Worm (Caenorhabditis elegans) whole organism, L1 larva: ENCODE data around the gene C46F11.5.

Source experiments
- C16A3.4 ChIP-seq: fragments of 150-350 bp; optimal IDR thresholded peaks from 2 replicates; lab custom pipeline; 2014; ENCODE audit warnings: missing biosample characterization, missing genetic modification characterization
- F16B12.6 ChIP-seq: fragments of 150-350 bp; optimal IDR thresholded peaks from 2 replicates; lab custom pipeline; 2014; ENCODE audit warnings: missing biosample characterization, missing genetic modification characterization
- aha-1 ChIP-seq: fragments of 150-350 bp; optimal IDR thresholded peaks from 2 replicates; lab custom pipeline; 2014; ENCODE audit warnings: missing biosample characterization, missing genetic modification characterization
- alr-1 ChIP-seq: fragments of 200-800 bp; sonication (Bioruptor generic); optimal IDR thresholded peaks from 2 replicates; lab custom pipeline; 2018; ENCODE audit warnings: borderline replicate concordance, mild to moderate bottlenecking, missing genetic modification characterization, missing compliant biosample characterization
- aly-2 ChIP-seq: fragments of 150-350 bp; optimal IDR thresholded peaks from 2 replicates; lab custom pipeline; 2014; ENCODE audit warnings: missing biosample characterization, missing genetic modification characterization
- ceh-63 ChIP-seq: fragments of 200-800 bp; sonication (Bioruptor generic); optimal IDR thresholded peaks from 2 replicates; lab custom pipeline; 2018; ENCODE audit warnings: mild to moderate bottlenecking, missing genetic modification characterization, missing compliant biosample characterization
- ces-1 ChIP-seq: fragments of 150-350 bp; optimal IDR thresholded peaks from 2 replicates; lab custom pipeline; 2014; ENCODE audit warnings: missing biosample characterization, missing genetic modification reagents, missing genetic modification characterization
- dpl-1 ChIP-seq, 3 experiments: fragments of 150-350 bp in 2 of 3; sonication (generic microtip) in 1 of 3; optimal IDR thresholded peaks; 2 replicates each; lab custom pipeline; 2014 to 2017; ENCODE audit warnings: missing biosample characterization in 3 of 3, missing genetic modification characterization in 3 of 3, missing genetic modification reagents in 3 of 3
- dsc-1 ChIP-seq: sonication (generic microtip); optimal IDR thresholded peaks from 2 replicates; lab custom pipeline; 2016; ENCODE audit warnings: mild to moderate bottlenecking, missing genetic modification characterization, missing compliant biosample characterization
- efl-3 ChIP-seq: fragments of 200-800 bp; sonication (Bioruptor generic); optimal IDR thresholded peaks from 2 replicates; lab custom pipeline; 2018; ENCODE audit warnings: mild to moderate bottlenecking, missing genetic modification characterization, missing compliant biosample characterization
- egl-27 ChIP-seq, 2 experiments: fragments of 150-350 bp in 1 of 2; sonication (generic microtip); optimal IDR thresholded peaks; 3 replicates each; lab custom pipeline; 2017 to 2018; ENCODE audit warnings: missing biosample characterization in 2 of 2, missing genetic modification characterization in 2 of 2, missing genetic modification reagents in 2 of 2
- elt-3 ChIP-seq, 6 experiments: fragments of 150-350 bp in 1 of 6; sonication (generic microtip); optimal IDR thresholded peaks; 2 replicates each; lab custom pipeline; 2017 to 2018; ENCODE audit warnings: missing biosample characterization in 6 of 6, missing genetic modification characterization in 6 of 6, inconsistent platforms in 1 of 6
- fkh-4 ChIP-seq: sonication (generic microtip); optimal IDR thresholded peaks from 2 replicates; lab custom pipeline; 2016; ENCODE audit warnings: missing compliant biosample characterization, missing genetic modification characterization, borderline replicate concordance
- fkh-8 ChIP-seq: sonication (generic microtip); optimal IDR thresholded peaks from 2 replicates; lab custom pipeline; 2016; ENCODE audit warnings: mild to moderate bottlenecking, missing genetic modification characterization, missing compliant biosample characterization
- hlh-17 ChIP-seq: fragments of 200-800 bp; sonication (Bioruptor generic); optimal IDR thresholded peaks from 2 replicates; lab custom pipeline; 2018; ENCODE audit warnings: missing genetic modification characterization, mild to moderate bottlenecking, missing compliant biosample characterization, moderate library complexity, borderline replicate concordance
- hlh-4 ChIP-seq: sonication (generic microtip); optimal IDR thresholded peaks from 2 replicates; lab custom pipeline; 2016; ENCODE audit warnings: mild to moderate bottlenecking, missing genetic modification characterization, missing compliant biosample characterization
- hpl-2 ChIP-seq: fragments of 150-350 bp; optimal IDR thresholded peaks from 2 replicates; lab custom pipeline; 2014; ENCODE audit warnings: missing biosample characterization, missing genetic modification reagents, missing genetic modification characterization
- isw-1 ChIP-seq: fragments of 200-800 bp; sonication (Bioruptor generic); IDR thresholded peaks from 2 replicates; pipeline ENCODE4 v1.3.6; 2022; ENCODE audit warnings: missing genetic modification characterization, missing compliant biosample characterization
- jun-1 ChIP-seq: fragments of 150-350 bp; optimal IDR thresholded peaks from 2 replicates; lab custom pipeline; 2014; ENCODE audit warnings: missing biosample characterization, missing genetic modification reagents, missing genetic modification characterization
- lin-13 ChIP-seq: fragments of 150-350 bp; optimal IDR thresholded peaks from 2 replicates; lab custom pipeline; 2014; ENCODE audit warnings: missing biosample characterization, missing genetic modification reagents, missing genetic modification characterization
- lin-39 ChIP-seq: fragments of 150-350 bp; optimal IDR thresholded peaks from 2 replicates; lab custom pipeline; 2014; ENCODE audit warnings: missing biosample characterization, missing genetic modification reagents, missing genetic modification characterization
- lir-3 ChIP-seq: sonication (generic microtip); optimal IDR thresholded peaks from 2 replicates; lab custom pipeline; 2016; ENCODE audit warnings: mild to moderate bottlenecking, missing genetic modification characterization, moderate library complexity, missing compliant biosample characterization; ENCODE audit not compliant: poor library complexity
- lsy-2 ChIP-seq, 2 experiments: fragments of 150-350 bp; optimal IDR thresholded peaks; 2 replicates each; lab custom pipeline; 2014; ENCODE audit warnings: missing biosample characterization in 2 of 2, missing genetic modification characterization in 2 of 2
- mep-1 ChIP-seq: fragments of 150-350 bp; optimal IDR thresholded peaks from 2 replicates; lab custom pipeline; 2014; ENCODE audit warnings: missing biosample characterization, missing genetic modification characterization
- nhr-11 ChIP-seq: fragments of 150-350 bp; optimal IDR thresholded peaks from 2 replicates; lab custom pipeline; 2014; ENCODE audit warnings: missing biosample characterization, missing genetic modification characterization
- nhr-12 ChIP-seq: sonication (generic microtip); optimal IDR thresholded peaks from 2 replicates; lab custom pipeline; 2017; ENCODE audit warnings: missing biosample characterization, missing genetic modification characterization
- nhr-19 ChIP-seq: fragments of 200-800 bp; sonication (Bioruptor generic); conservative IDR thresholded peaks from 2 replicates; pipeline ENCODE4 v1.3.6; 2022; ENCODE audit warnings: missing genetic modification characterization, missing compliant biosample characterization
- nhr-47 ChIP-seq: sonication (generic microtip); optimal IDR thresholded peaks from 2 replicates; lab custom pipeline; 2016; ENCODE audit warnings: mild to moderate bottlenecking, missing genetic modification characterization, moderate library complexity, missing compliant biosample characterization
- nhr-71 ChIP-seq: sonication (generic microtip); optimal IDR thresholded peaks from 2 replicates; lab custom pipeline; 2016; ENCODE audit warnings: mild to moderate bottlenecking, missing genetic modification characterization, moderate library complexity, missing compliant biosample characterization
- nhr-77 ChIP-seq: fragments of 150-350 bp; optimal IDR thresholded peaks from 2 replicates; lab custom pipeline; 2014; ENCODE audit warnings: missing biosample characterization, missing genetic modification characterization
- nhr-85 ChIP-seq: sonication (generic microtip); peaks from one replicate; lab custom pipeline; 2016; ENCODE audit warnings: missing genetic modification characterization, inconsistent platforms, missing compliant biosample characterization
- pag-3 ChIP-seq: sonication (generic microtip); optimal IDR thresholded peaks from 2 replicates; lab custom pipeline; 2017; ENCODE audit warnings: missing genetic modification characterization, mild to moderate bottlenecking, missing compliant biosample characterization, antibody characterized with exemption, borderline replicate concordance; ENCODE audit not compliant: insufficient read depth
- pax-3 ChIP-seq: fragments of 200-800 bp; sonication (Bioruptor generic); optimal IDR thresholded peaks from 2 replicates; lab custom pipeline; 2018; ENCODE audit warnings: mild to moderate bottlenecking, missing genetic modification characterization, moderate library complexity, missing compliant biosample characterization
- pqm-1 ChIP-seq: sonication (generic microtip); optimal IDR thresholded peaks from 3 replicates; lab custom pipeline; 2017; ENCODE audit warnings: missing biosample characterization, missing genetic modification characterization
- rnt-1 ChIP-seq: sonication (generic microtip); optimal IDR thresholded peaks from 2 replicates; lab custom pipeline; 2016; ENCODE audit warnings: mild to moderate bottlenecking, missing genetic modification characterization, moderate library complexity, missing compliant biosample characterization
- snpc-4 ChIP-seq: fragments of 150-350 bp; optimal IDR thresholded peaks from 2 replicates; lab custom pipeline; 2014; ENCODE audit warnings: missing biosample characterization, missing genetic modification characterization
- snu-23 ChIP-seq: sonication (generic microtip); optimal IDR thresholded peaks from 2 replicates; lab custom pipeline; 2016; ENCODE audit warnings: missing genetic modification characterization, missing compliant biosample characterization
- sox-4 ChIP-seq: sonication (generic microtip); optimal IDR thresholded peaks from 2 replicates; lab custom pipeline; 2016; ENCODE audit warnings: missing genetic modification characterization, missing compliant biosample characterization
- sptf-1 ChIP-seq: fragments of 150-350 bp; optimal IDR thresholded peaks from 2 replicates; lab custom pipeline; 2014; ENCODE audit warnings: missing biosample characterization, missing genetic modification characterization
- sup-37 ChIP-seq: fragments of 200-800 bp; sonication (Bioruptor generic); optimal IDR thresholded peaks from 2 replicates; lab custom pipeline; 2018; ENCODE audit warnings: mild to moderate bottlenecking, missing genetic modification characterization, missing compliant biosample characterization
- unc-130 ChIP-seq: fragments of 150-350 bp; optimal IDR thresholded peaks from 2 replicates; lab custom pipeline; 2017; ENCODE audit warnings: missing biosample characterization, missing genetic modification characterization, inconsistent platforms
- unc-30 ChIP-seq: sonication (generic microtip); optimal IDR thresholded peaks from 2 replicates; lab custom pipeline; 2017; ENCODE audit warnings: missing biosample characterization, missing genetic modification characterization
- unc-62 ChIP-seq: fragments of 150-350 bp; optimal IDR thresholded peaks from 2 replicates; lab custom pipeline; 2014; ENCODE audit warnings: missing biosample characterization, missing genetic modification reagents, missing genetic modification characterization
- unc-86 ChIP-seq: sonication (generic microtip); optimal IDR thresholded peaks from 2 replicates; lab custom pipeline; 2016; ENCODE audit warnings: missing genetic modification characterization, missing compliant biosample characterization
- vab-15 ChIP-seq: sonication (generic microtip); optimal IDR thresholded peaks from 2 replicates; lab custom pipeline; 2017; ENCODE audit warnings: missing genotype, mild to moderate bottlenecking, missing genetic modification characterization, missing compliant biosample characterization
- ztf-11 ChIP-seq, 2 experiments: sonication (generic microtip); optimal IDR thresholded peaks; 2 replicates each; lab custom pipeline; 2016 to 2017; ENCODE audit warnings: missing genetic modification characterization in 2 of 2, missing biosample characterization in 1 of 2, missing compliant biosample characterization in 1 of 2
- ztf-4 ChIP-seq: fragments of 150-350 bp; optimal IDR thresholded peaks from 2 replicates; lab custom pipeline; 2014; ENCODE audit warnings: missing biosample characterization, missing genetic modification characterization

The C46F11.5 gene

ce11 chrIII:3652964-3653363 is 4.4 kb downstream of the C46F11.5 start:
- TF ChIP-seq dsc-1 (tag; lab: Kevin White, UChicago) (no peak), nhr-85 (tag; lab: Kevin White, UChicago) (peak; percentile 11), hlh-17 (GFP tag; lab: Kevin White, UChicago) (no peak)

- no peak for TF ChIP-seq lin-13
- no peak for TF ChIP-seq hpl-2 (GFP tag; lab: Kevin White, UChicago)
- TF ChIP-seq pqm-1 = no peak
These were observed 5.0 kb downstream of the C46F11.5 start for ce11 chrIII:3652427-3652826.

DNA sequence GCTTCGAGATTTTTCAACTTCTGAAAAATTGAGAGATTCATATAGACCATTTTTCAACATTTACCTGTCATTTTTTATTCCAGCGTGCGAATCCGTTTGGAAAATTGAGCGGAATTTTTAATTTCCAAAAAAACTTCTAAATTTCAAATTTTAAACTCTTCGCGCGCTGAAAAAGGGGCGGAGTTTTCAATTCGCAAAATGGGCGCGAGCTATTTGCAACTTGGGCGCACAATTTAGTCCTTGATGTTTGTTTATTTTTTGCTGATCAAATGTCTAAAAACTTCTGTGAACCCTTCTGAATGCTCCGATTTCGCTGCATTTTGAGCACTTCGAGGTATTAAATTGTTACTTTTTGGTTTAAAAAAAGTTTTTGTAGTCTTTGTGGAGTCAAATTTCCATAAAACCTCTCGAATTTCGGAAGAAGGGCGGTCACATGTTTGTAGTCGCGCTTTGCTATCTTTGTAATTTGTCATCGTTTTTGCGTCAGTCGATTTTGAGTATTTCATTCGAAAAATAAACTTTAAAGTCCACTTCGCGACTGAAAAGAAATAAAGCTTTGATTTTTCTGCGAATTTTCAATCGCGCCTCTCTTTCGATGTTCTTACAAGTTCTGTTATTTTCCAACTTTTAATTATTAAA is 6.6 kb downstream of the C46F11.5 start, which contains the start of the genes madf-8 and gsr-1:
Gene madf-8 (minus strand): TSS at position 156 of the 639 bp plus-strand sequence.
Gene gsr-1 (plus strand): TSS at position 231 of the 639 bp plus-strand sequence.
- TF ChIP-seq nhr-19 (GFP tag; lab: Robert Waterston, UW) (peak; percentile 62), hpl-2 (GFP tag; lab: Kevin White, UChicago) (no peak), nhr-11 (tag; lab: Kevin White, UChicago) (peak; percentile 8), snu-23 (peak; percentile 59), aha-1 (no peak), unc-62 (GFP tag; lab: Kevin White, UChicago) (no peak), ztf-11 (tag; optimal IDR thresholded peaks at IDR 0.05; lab: Kevin White, UChicago) (peak in 1 of 2 experiments; percentile 26), hlh-4 (no peak), sox-4 (tag; lab: Kevin White, UChicago) (no peak), lin-39 (tag; lab: Kevin White, UChicago) (peak; percentile 54), sptf-1 (tag; lab: Kevin White, UChicago) (no peak), unc-86 (tag; lab: Kevin White, UChicago) (peak; percentile 17), jun-1 (tag; lab: Kevin White, UChicago) (no peak), lsy-2 (tag; optimal IDR thresholded peaks at IDR 0.05; lab: Kevin White, UChicago) (peak; percentile 67 to 77), efl-3 (GFP tag; lab: Kevin White, UChicago) (no peak), alr-1 (tag; lab: Kevin White, UChicago) (no peak), isw-1 (GFP tag; lab: Robert Waterston, UW) (peak; percentile 43), unc-130 (tag; lab: Kevin White, UChicago) (peak; percentile 57), pax-3 (tag; lab: Kevin White, UChicago) (peak; percentile 40), unc-30 (tag; lab: Kevin White, UChicago) (no peak), dsc-1 (tag; lab: Kevin White, UChicago) (peak; percentile 67), aly-2 (tag; lab: Kevin White, UChicago) (no peak), sup-37 (no peak), F16B12.6 (tag; lab: Kevin White, UChicago) (peak; percentile 2), pag-3 (no peak), nhr-85 (tag; lab: Kevin White, UChicago) (no peak), lir-3 (tag; lab: Kevin White, UChicago) (no peak), C16A3.4 (peak; percentile 48), rnt-1 (peak; percentile 78), nhr-71 (tag; lab: Kevin White, UChicago) (peak; percentile 75), ces-1 (GFP tag; lab: Kevin White, UChicago) (no peak), dpl-1 (GFP tag; optimal IDR thresholded peaks at IDR 0.05; lab: Kevin White, UChicago) (peak; percentile 83 to 90 (median 85)), fkh-8 (tag; lab: Kevin White, UChicago) (peak; percentile 28), snpc-4 (tag; lab: Kevin White, UChicago) (peak; percentile 50), nhr-47 (tag; lab: Kevin White, UChicago) (peak; percentile 68), egl-27 (tag; optimal IDR thresholded peaks at IDR 0.05; lab: Kevin White, UChicago) (no peak), nhr-12 (tag; lab: Kevin White, UChicago) (no peak), lin-13 (no peak), ztf-4 (tag; lab: Kevin White, UChicago) (no peak), elt-3 (tag; optimal IDR thresholded peaks at IDR 0.05; lab: Kevin White, UChicago) (no peak), nhr-77 (no peak), fkh-4 (tag; lab: Kevin White, UChicago) (no peak), mep-1 (tag; lab: Kevin White, UChicago) (no peak), ceh-63 (GFP tag; lab: Kevin White, UChicago) (no peak), vab-15 (tag; lab: Kevin White, UChicago) (peak; percentile 39)
